Worm (Caenorhabditis elegans) whole organism, late embryonic: ENCODE measurements around the gene ced-9.

Experiments
- C08G9.2 ChIP-seq: sonication (generic microtip); optimal IDR thresholded peaks from 2 replicates; lab custom pipeline; 2016; ENCODE audit warnings: mild to moderate bottlenecking, missing genetic modification characterization, moderate library complexity, missing compliant biosample characterization
- C38D4.7 ChIP-seq: fragments of 200-800 bp; sonication (Bioruptor generic); optimal IDR thresholded peaks from 2 replicates; lab custom pipeline; 2018; ENCODE audit warnings: mild to moderate bottlenecking, missing genetic modification characterization, moderate library complexity, missing compliant biosample characterization
- Y22D7AL.16 ChIP-seq: sonication (generic microtip); optimal IDR thresholded peaks from 2 replicates; lab custom pipeline; 2016; ENCODE audit warnings: missing genetic modification characterization, missing compliant biosample characterization
- ama-1 ChIP-seq: fragments of 150-350 bp; optimal IDR thresholded peaks from 2 replicates; lab custom pipeline; 2014
- ceh-14 ChIP-seq: sonication (generic microtip); optimal IDR thresholded peaks from 2 replicates; lab custom pipeline; 2016; ENCODE audit warnings: missing genotype, missing genetic modification characterization, missing compliant biosample characterization
- ceh-24 ChIP-seq: sonication (generic microtip); optimal IDR thresholded peaks from 2 replicates; lab custom pipeline; 2016; ENCODE audit warnings: mild to moderate bottlenecking, missing genetic modification characterization, missing compliant biosample characterization
- ceh-31 ChIP-seq: sonication (generic microtip); optimal IDR thresholded peaks from 2 replicates; lab custom pipeline; 2016; ENCODE audit warnings: missing genetic modification characterization, missing compliant biosample characterization
- ceh-34 ChIP-seq: sonication (generic microtip); optimal IDR thresholded peaks from 2 replicates; lab custom pipeline; 2016; ENCODE audit warnings: mild to moderate bottlenecking, missing genetic modification characterization, missing compliant biosample characterization
- ceh-48 ChIP-seq: sonication (generic microtip); optimal IDR thresholded peaks from 2 replicates; lab custom pipeline; 2016; ENCODE audit warnings: missing genetic modification characterization, inconsistent platforms, missing compliant biosample characterization
- ceh-6 ChIP-seq: fragments of 200-800 bp; sonication (Bioruptor generic); optimal IDR thresholded peaks from 2 replicates; lab custom pipeline; 2018; ENCODE audit warnings: mild to moderate bottlenecking, missing genetic modification characterization, missing compliant biosample characterization
- ceh-9 ChIP-seq: sonication (generic microtip); optimal IDR thresholded peaks from 2 replicates; lab custom pipeline; 2016; ENCODE audit warnings: mild to moderate bottlenecking, missing genetic modification characterization, inconsistent platforms, missing compliant biosample characterization
- che-1 ChIP-seq: sonication (generic microtip); optimal IDR thresholded peaks from 2 replicates; lab custom pipeline; 2016; ENCODE audit warnings: mild to moderate bottlenecking, missing genetic modification characterization, missing compliant biosample characterization
- dmd-4 ChIP-seq: sonication (generic microtip); optimal IDR thresholded peaks from 2 replicates; lab custom pipeline; 2016; ENCODE audit warnings: borderline replicate concordance, missing genetic modification characterization, missing compliant biosample characterization
- dve-1 ChIP-seq: sonication (generic microtip); optimal IDR thresholded peaks from 2 replicates; lab custom pipeline; 2017; ENCODE audit warnings: antibody characterized with exemption, mild to moderate bottlenecking, missing genetic modification characterization, missing compliant biosample characterization
- elt-2 ChIP-seq: sonication (generic microtip); optimal IDR thresholded peaks from 2 replicates; lab custom pipeline; 2016; ENCODE audit warnings: missing genetic modification reagents, missing genetic modification characterization, missing compliant biosample characterization
- hlh-13 ChIP-seq: fragments of 200-800 bp; sonication (Bioruptor generic); optimal IDR thresholded peaks from 2 replicates; lab custom pipeline; 2018; ENCODE audit warnings: mild to moderate bottlenecking, missing genetic modification characterization, missing compliant biosample characterization
- hlh-6 ChIP-seq: sonication (generic microtip); optimal IDR thresholded peaks from 2 replicates; lab custom pipeline; 2016; ENCODE audit warnings: missing genotype, missing genetic modification characterization, missing compliant biosample characterization
- lim-6 ChIP-seq: sonication (generic microtip); optimal IDR thresholded peaks from 2 replicates; lab custom pipeline; 2016; ENCODE audit warnings: missing genetic modification characterization, missing compliant biosample characterization
- lin-11 ChIP-seq: fragments of 200-800 bp; sonication (Bioruptor generic); optimal IDR thresholded peaks from 2 replicates; lab custom pipeline; 2018; ENCODE audit warnings: mild to moderate bottlenecking, missing genetic modification characterization, missing compliant biosample characterization
- nfya-1 ChIP-seq: sonication (generic microtip); optimal IDR thresholded peaks from 2 replicates; lab custom pipeline; 2017; ENCODE audit warnings: missing genetic modification characterization, mild to moderate bottlenecking, missing compliant biosample characterization, antibody characterized with exemption, moderate library complexity
- odd-2 ChIP-seq: sonication (generic microtip); optimal IDR thresholded peaks from 2 replicates; lab custom pipeline; 2017; ENCODE audit warnings: antibody characterized with exemption, mild to moderate bottlenecking, missing genetic modification characterization, missing compliant biosample characterization
- pat-9 ChIP-seq: fragments of 200-800 bp; sonication (Bioruptor generic); optimal IDR thresholded peaks from 2 replicates; lab custom pipeline; 2018; ENCODE audit warnings: mild to moderate bottlenecking, missing genetic modification characterization, moderate library complexity, missing compliant biosample characterization
- pax-1 ChIP-seq: fragments of 150-350 bp; optimal IDR thresholded peaks from 2 replicates; lab custom pipeline; 2014; ENCODE audit warnings: missing biosample characterization, missing genetic modification characterization
- pha-2 ChIP-seq: sonication (generic microtip); optimal IDR thresholded peaks from 2 replicates; lab custom pipeline; 2017; ENCODE audit warnings: mild to moderate bottlenecking, missing genetic modification characterization, missing compliant biosample characterization
- pqm-1 ChIP-seq: sonication (generic microtip); optimal IDR thresholded peaks from 2 replicates; lab custom pipeline; 2016; ENCODE audit warnings: missing genetic modification characterization, missing compliant biosample characterization
- sox-4 ChIP-seq: sonication (generic microtip); optimal IDR thresholded peaks from 2 replicates; lab custom pipeline; 2017; ENCODE audit warnings: mild to moderate bottlenecking, missing genetic modification characterization, inconsistent platforms, missing compliant biosample characterization
- tbx-2 ChIP-seq: sonication (generic microtip); optimal IDR thresholded peaks from 2 replicates; lab custom pipeline; 2016; ENCODE audit warnings: missing genetic modification characterization, missing compliant biosample characterization
- ttx-3 ChIP-seq: sonication (generic microtip); optimal IDR thresholded peaks from 2 replicates; lab custom pipeline; 2016; ENCODE audit warnings: missing genetic modification reagents, missing genetic modification characterization, missing compliant biosample characterization
- unc-42 ChIP-seq: sonication (generic microtip); optimal IDR thresholded peaks from 2 replicates; lab custom pipeline; 2016; ENCODE audit warnings: missing genotype, missing genetic modification characterization, missing compliant biosample characterization
- unc-55 ChIP-seq: sonication (generic microtip); optimal IDR thresholded peaks from 2 replicates; lab custom pipeline; 2017; ENCODE audit warnings: missing biosample characterization, missing genetic modification reagents, missing genetic modification characterization
- unc-86 ChIP-seq: sonication (generic microtip); optimal IDR thresholded peaks from 2 replicates; lab custom pipeline; 2016; ENCODE audit warnings: missing genetic modification characterization, missing compliant biosample characterization
- ztf-16 ChIP-seq: sonication (generic microtip); optimal IDR thresholded peaks from 2 replicates; lab custom pipeline; 2017; ENCODE audit warnings: missing genetic modification characterization, missing compliant biosample characterization

The ced-9 gene

ce11 chrIII:10364656-10365055 lies 29.7 kb downstream of the ced-9 start, which contains the start of gene tbc-8:
Gene tbc-8 (plus strand): TSS chrIII:10364956.
- TF ChIP-seq odd-2: no peak
- no peak for TF ChIP-seq ttx-3
- TF ChIP-seq dve-1 (tag; lab: Kevin White, UChicago): no peak
- TF ChIP-seq dmd-4 (tag; lab: Kevin White, UChicago): no peak
- no peak for TF ChIP-seq ceh-31 (tag; lab: Kevin White, UChicago)
- no peak for TF ChIP-seq pax-1 (tag; lab: Kevin White, UChicago)
- TF ChIP-seq pat-9 (tag; lab: Kevin White, UChicago): no peak
- TF ChIP-seq che-1 (tag; lab: Kevin White, UChicago): no peak
- TF ChIP-seq ceh-24: no peak

DNA sequence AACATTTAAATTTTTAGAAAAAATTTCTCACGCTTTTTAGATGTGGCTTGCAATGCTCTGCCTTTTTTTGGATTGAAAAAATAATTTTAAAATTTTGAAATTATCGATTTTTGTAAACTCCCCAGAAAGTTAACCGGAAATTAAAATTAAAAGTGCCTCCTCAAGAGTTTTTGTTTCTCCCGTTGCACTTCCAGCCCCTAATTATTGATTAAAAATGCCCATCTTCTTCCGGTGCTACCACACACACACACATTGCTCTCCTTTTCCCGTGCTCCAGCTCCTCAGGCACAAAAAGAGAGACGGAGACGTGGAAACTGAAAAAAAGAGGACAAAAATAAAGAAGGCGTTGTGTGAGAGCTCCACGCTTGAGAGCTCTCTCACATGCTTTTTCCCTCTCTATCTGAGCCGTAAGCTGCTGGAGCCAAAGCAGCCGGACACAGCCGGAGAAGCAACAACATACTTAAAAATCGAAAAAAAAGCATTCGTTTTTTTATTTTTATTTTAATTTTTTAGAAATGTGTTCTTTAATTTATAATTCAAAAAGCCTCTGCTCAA lies 32.5 kb downstream of the ced-9 start:
- TF ChIP-seq ceh-48 (peak; percentile 56), ztf-16 (tag; lab: Kevin White, UChicago) (no peak), unc-42 (peak; percentile 37)

DNA sequence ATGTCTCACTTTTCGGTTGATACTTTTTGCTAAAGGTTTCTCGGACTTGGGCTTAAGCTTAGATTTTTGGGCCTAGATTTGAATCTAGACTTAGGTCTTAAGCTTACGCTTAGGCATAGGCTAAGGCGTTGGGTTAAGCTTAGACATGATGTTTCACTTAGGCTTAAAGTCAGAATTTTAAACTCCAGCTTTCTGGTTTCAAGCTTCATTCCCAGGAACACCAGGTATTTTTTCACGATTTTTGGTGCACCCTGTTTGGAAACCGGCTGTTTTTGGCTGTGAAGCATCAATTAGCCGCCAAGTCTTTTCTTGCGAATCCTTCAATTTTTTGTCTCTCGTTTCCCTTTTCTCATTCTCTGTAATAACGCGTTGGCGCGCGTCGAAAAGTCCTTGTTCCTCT lies 38.9 kb downstream of the ced-9 start:
- no peak for TF ChIP-seq ama-1
- TF ChIP-seq pax-1 (tag; lab: Kevin White, UChicago): no peak
- no peak for TF ChIP-seq lin-11 (tag; lab: Kevin White, UChicago)
- TF ChIP-seq C08G9.2 (tag; lab: Kevin White, UChicago): no peak
- no peak for TF ChIP-seq unc-86 (tag; lab: Kevin White, UChicago)
- no peak for TF ChIP-seq Y22D7AL.16 (tag; lab: Kevin White, UChicago)
- no peak for TF ChIP-seq hlh-6 (tag; lab: Kevin White, UChicago)
- TF ChIP-seq pha-2: no peak
- TF ChIP-seq, all 69 proteins: peak for 0

- TF ChIP-seq unc-55 (GFP tag; lab: Kevin White, UChicago): no peak
- peak; percentile 70 for TF ChIP-seq elt-2 (tag; lab: Kevin White, UChicago)
- no peak for TF ChIP-seq lim-6 (tag; lab: Kevin White, UChicago)
Observed at ce11 chrIII:10376041-10376440, 41.1 kb downstream of the ced-9 start.

DNA sequence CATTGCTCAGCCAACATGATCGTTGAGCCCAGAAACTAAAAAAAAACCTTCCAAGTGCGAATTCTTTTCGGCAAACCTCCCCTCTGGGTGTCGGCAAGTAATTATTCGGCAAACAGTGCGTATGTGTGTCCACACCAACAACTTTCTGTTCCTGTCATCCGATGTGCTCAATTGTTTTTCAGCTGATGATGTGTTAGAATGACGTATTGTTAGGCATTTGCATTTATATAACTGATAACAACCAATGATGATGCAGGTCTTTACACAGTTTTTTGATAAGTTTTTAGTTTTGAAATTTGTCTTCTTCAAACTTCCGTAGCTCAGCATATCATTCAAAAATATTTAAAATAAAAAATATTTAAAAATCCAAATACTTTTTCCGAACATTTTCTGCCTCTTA lies 43.9 kb downstream of the ced-9 start:
- no peak for TF ChIP-seq pat-9 (tag; lab: Kevin White, UChicago)
- TF ChIP-seq elt-2 (tag; lab: Kevin White, UChicago): peak; percentile 38

DNA sequence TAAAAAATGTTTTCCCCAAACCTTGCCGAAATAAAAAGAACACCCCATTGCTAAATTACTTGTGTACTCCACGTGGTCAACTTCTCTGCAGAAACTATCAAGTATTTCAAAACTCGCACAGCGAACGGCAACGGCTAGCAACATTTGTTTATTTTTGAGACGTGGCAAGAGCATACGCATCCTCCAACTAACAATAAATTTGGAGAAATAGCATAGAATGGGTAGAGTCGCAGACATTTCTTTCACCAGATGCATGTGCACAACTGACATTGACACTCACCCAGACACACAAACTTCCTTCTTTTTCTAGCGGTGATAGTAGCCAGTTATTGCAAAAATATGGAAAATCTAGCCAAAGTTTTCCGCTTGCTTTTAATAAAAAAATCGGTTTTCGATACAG lies 44.7 kb downstream of the ced-9 start:
- no peak for TF ChIP-seq odd-2
- TF ChIP-seq ceh-31 (tag; lab: Kevin White, UChicago): no peak
- TF ChIP-seq ttx-3: no peak
- TF ChIP-seq ceh-6 (GFP tag; lab: Kevin White, UChicago): no peak
- TF ChIP-seq ceh-14 (tag; lab: Kevin White, UChicago): no peak
- TF ChIP-seq sox-4 (tag; lab: Kevin White, UChicago): no peak
- no peak for TF ChIP-seq nfya-1 (tag; lab: Kevin White, UChicago)
- TF ChIP-seq hlh-13 (GFP tag; lab: Kevin White, UChicago): no peak
- no peak for TF ChIP-seq pqm-1 (tag; lab: Kevin White, UChicago)

- TF ChIP-seq ceh-9 (tag; lab: Kevin White, UChicago) (no peak), ceh-34 (tag; lab: Kevin White, UChicago) (no peak), dve-1 (tag; lab: Kevin White, UChicago) (no peak), C38D4.7 (GFP tag; lab: Kevin White, UChicago) (peak; percentile 5), tbx-2 (tag; lab: Kevin White, UChicago) (peak; percentile 0), nfya-1 (tag; lab: Kevin White, UChicago) (peak; percentile 34)
Observed at ce11 chrIII:10380640-10381039, 45.7 kb downstream of the ced-9 start.
